Worm (Caenorhabditis elegans) whole organism, early embryonic: ENCODE results near the gene ptp-5.1.

Source experiments
- B0310.2 ChIP-seq: sonication (generic microtip); optimal IDR thresholded peaks from 2 replicates; lab custom pipeline; 2016; ENCODE audit warnings: mild to moderate bottlenecking, missing genetic modification characterization, missing compliant biosample characterization
- F13C5.2 ChIP-seq: sonication (generic microtip); optimal IDR thresholded peaks from 2 replicates; lab custom pipeline; 2017; ENCODE audit warnings: mild to moderate bottlenecking, missing genetic modification characterization, inconsistent platforms, missing compliant biosample characterization
- aly-1 ChIP-seq: sonication (generic microtip); optimal IDR thresholded peaks from 2 replicates; lab custom pipeline; 2016; ENCODE audit warnings: missing genetic modification characterization, missing compliant biosample characterization
- ama-1 ChIP-seq: fragments of 150-350 bp; optimal IDR thresholded peaks from 2 replicates; lab custom pipeline; 2014
- ceh-13 ChIP-seq: fragments of 200-800 bp; sonication (Bioruptor generic); optimal IDR thresholded peaks from 2 replicates; lab custom pipeline; 2018; ENCODE audit warnings: mild to moderate bottlenecking, missing genetic modification characterization, missing compliant biosample characterization
- ceh-36 ChIP-seq: sonication (generic microtip); optimal IDR thresholded peaks from 2 replicates; lab custom pipeline; 2016; ENCODE audit warnings: missing genetic modification characterization, inconsistent platforms, missing compliant biosample characterization
- ets-7 ChIP-seq: sonication (generic microtip); optimal IDR thresholded peaks from 2 replicates; lab custom pipeline; 2016; ENCODE audit warnings: missing genotype, missing genetic modification characterization, missing compliant biosample characterization
- flt-1 ChIP-seq: fragments of 200-800 bp; sonication (Bioruptor generic); IDR thresholded peaks from 2 replicates; pipeline ENCODE4 v1.3.6; 2022; ENCODE audit warnings: missing genetic modification characterization, missing compliant biosample characterization
- hmbx-1 ChIP-seq: sonication (generic microtip); optimal IDR thresholded peaks from 2 replicates; lab custom pipeline; 2016; ENCODE audit warnings: mild to moderate bottlenecking, missing genetic modification characterization, missing compliant biosample characterization
- hmg-4 ChIP-seq: fragments of 200-800 bp; sonication (Bioruptor generic); optimal IDR thresholded peaks from 2 replicates; lab custom pipeline; 2018; ENCODE audit warnings: mild to moderate bottlenecking, missing genetic modification characterization, missing compliant biosample characterization
- hnd-1 ChIP-seq: sonication (generic microtip); optimal IDR thresholded peaks from 2 replicates; lab custom pipeline; 2016; ENCODE audit warnings: missing genetic modification characterization, missing compliant biosample characterization
- pes-1 ChIP-seq: fragments of 200-800 bp; sonication (Bioruptor generic); IDR thresholded peaks from 2 replicates; pipeline ENCODE4 v1.3.6; 2022; ENCODE audit warnings: missing genetic modification reagents, missing genetic modification characterization, missing compliant biosample characterization
- scrt-1 ChIP-seq: fragments of 200-800 bp; sonication (Bioruptor generic); IDR thresholded peaks from 2 replicates; pipeline ENCODE4 v1.3.6; 2022; ENCODE audit warnings: missing genetic modification characterization, missing compliant biosample characterization
- sea-1 ChIP-seq: fragments of 200-800 bp; sonication (Bioruptor generic); conservative IDR thresholded peaks from 2 replicates; pipeline ENCODE4 v1.3.6; 2022; ENCODE audit warnings: missing genetic modification characterization, missing compliant biosample characterization
- tbx-11 ChIP-seq: fragments of 200-800 bp; sonication (Bioruptor generic); IDR thresholded peaks from 2 replicates; pipeline ENCODE4 v1.3.6; 2022; ENCODE audit warnings: missing genetic modification characterization, missing compliant biosample characterization
- tbx-37 ChIP-seq: fragments of 200-800 bp; sonication (Bioruptor generic); conservative IDR thresholded peaks from 2 replicates; pipeline ENCODE4 v1.3.6; 2022; ENCODE audit warnings: missing genetic modification reagents, missing genetic modification characterization, missing compliant biosample characterization
- tra-4 ChIP-seq: sonication (generic microtip); optimal IDR thresholded peaks from 2 replicates; lab custom pipeline; 2017; ENCODE audit warnings: missing genetic modification characterization, missing compliant biosample characterization

The ptp-5.1 gene

DNA sequence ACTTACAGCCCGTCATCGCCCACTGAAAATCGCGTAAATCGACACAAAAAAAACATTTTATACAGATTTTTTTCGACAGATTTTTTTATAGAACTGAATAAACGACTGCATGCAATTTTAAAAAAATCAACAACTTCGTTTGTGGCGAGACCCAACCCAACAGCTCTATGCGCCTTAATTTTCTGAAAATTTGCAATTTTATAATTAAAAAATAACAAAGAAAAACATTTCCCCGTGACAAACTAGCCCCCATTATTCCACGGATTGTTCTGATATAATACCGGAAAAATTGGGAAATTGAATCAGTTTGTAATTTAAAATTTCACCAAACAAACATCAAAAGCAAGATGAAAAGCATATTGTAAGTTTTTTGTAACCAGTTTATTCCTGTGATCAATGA, at the start of gene ptp-5.1:
Gene ptp-5.1, plus strand, starts transcription at position 301 of the 400 bp plus-strand sequence.
- no peak for TF ChIP-seq pes-1 (GFP tag; lab: Robert Waterston, UW)
- TF ChIP-seq aly-1 (tag; lab: Kevin White, UChicago), result no peak
- TF ChIP-seq ets-7 (tag; lab: Kevin White, UChicago), result no peak
- TF ChIP-seq ceh-13 (GFP tag; lab: Kevin White, UChicago), result no peak
- no peak for TF ChIP-seq scrt-1 (GFP tag; lab: Robert Waterston, UW)
- TF ChIP-seq hmbx-1, result no peak
- no peak for TF ChIP-seq ama-1
- no peak for TF ChIP-seq ceh-36
- no peak for TF ChIP-seq hnd-1
- no peak for TF ChIP-seq tbx-11
- no peak for TF ChIP-seq B0310.2
- no peak for TF ChIP-seq F13C5.2 (tag; lab: Kevin White, UChicago)
- no peak for TF ChIP-seq hmg-4 (GFP tag; lab: Kevin White, UChicago)

DNA sequence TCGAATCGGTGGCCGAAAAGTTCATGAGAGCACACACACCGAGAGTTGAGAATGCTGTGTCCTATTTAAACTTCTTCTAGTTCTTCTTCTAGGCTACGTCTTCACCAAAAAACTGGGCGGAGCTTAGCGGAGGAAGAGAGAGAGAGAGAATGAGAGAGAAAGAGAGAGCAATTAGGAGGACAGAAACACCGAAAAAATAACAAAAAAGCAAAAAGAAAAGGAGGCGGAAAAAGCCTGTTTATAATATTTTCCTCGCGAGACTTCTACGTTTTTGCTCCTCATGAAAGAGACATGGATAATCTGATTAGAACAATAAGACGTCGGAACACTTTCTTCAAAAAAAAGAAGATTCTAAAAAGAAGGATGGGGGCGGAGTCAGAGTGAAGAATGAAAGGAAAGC, 44.1 kb upstream of the ptp-5.1 start, which contains the start of gene tkr-3:
Gene tkr-3, minus strand, starts transcription at position 101 of the 400 bp plus-strand sequence.
- no peak for TF ChIP-seq hmg-4 (GFP tag; lab: Kevin White, UChicago)

DNA sequence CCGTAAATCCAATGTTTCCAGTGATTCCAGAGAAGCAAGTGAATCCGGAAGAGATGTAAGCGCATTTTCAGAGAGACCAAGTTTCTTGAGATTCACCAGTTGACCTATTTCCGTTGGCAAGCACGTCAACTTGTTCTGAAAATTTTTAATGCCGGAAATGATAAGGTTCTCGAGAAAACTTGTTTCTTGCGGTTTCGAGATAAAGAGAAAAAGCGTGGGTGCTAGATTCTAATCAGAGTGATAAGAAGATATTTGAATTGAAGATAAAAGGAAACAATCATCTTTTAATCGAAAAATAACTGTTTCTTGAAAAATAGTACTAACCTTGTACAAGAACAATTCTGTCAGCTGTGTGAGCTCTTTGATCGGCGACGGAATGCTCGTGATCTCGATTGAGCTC, 34.3 kb upstream of the ptp-5.1 start:
- TF ChIP-seq pes-1 (GFP tag; lab: Robert Waterston, UW) (no peak), ceh-13 (GFP tag; lab: Kevin White, UChicago) (no peak), ets-7 (tag; lab: Kevin White, UChicago) (no peak), tra-4 (tag; lab: Kevin White, UChicago) (no peak), flt-1 (no peak), ceh-36 (no peak), hnd-1 (no peak), hmg-4 (GFP tag; lab: Kevin White, UChicago) (no peak)

DNA sequence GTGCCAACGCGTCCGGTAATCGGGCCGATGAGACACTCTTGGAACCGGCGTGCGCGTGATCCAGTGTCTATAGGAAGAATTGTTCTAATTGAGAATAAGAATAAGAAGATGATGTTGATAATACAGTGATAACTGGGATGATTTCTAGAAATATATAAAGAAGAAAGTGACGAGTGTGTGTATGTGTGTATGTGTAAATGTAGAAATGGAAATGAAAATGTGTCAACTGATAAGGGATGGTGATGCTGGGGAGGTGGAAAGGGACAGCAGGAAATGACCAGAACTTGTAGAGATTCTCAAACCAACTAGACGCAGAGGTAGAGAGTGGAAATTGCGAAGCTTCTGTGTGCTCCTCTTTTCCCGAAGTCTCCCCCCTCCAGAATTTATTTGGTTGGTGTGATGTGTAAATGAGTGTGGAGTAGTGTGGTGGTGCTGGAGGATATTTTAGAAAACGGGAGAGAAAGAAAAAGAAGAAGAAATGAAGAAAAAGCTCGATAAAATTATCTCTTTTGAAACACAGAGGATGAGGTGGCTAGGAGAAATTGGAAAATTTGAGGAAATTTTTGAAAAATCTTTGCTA, 32.2 kb upstream of the ptp-5.1 start:
- TF ChIP-seq hmbx-1 (no peak), ceh-36 (no peak), flt-1 (no peak), sea-1 (GFP tag; lab: Robert Waterston, UW) (no peak), ama-1 (no peak), B0310.2 (no peak), F13C5.2 (tag; lab: Kevin White, UChicago) (no peak), pes-1 (GFP tag; lab: Robert Waterston, UW) (no peak), aly-1 (tag; lab: Kevin White, UChicago) (no peak), scrt-1 (GFP tag; lab: Robert Waterston, UW) (no peak), tbx-11 (no peak)

DNA sequence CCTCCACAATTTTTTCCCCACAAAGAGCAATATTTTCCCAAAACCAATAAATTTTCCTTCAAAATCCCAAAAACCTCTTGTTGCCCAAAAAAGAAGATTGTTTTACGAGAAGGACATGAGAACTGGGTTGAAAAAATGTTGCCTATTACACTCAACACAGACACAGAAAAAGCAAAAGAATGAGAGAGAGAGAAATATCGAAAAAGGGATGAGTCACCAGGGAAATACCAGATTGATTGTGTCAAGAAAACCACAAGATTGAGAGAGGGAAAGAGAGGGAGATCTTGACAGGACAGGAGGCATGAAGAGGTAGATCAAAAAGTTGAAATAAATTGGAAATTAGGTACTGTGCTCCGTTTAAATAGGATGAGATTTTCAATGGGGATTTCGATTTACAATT, 31.3 kb upstream of the ptp-5.1 start:
- TF ChIP-seq ceh-36, result no peak
- TF ChIP-seq sea-1 (GFP tag; lab: Robert Waterston, UW), result no peak
- TF ChIP-seq hnd-1, result no peak
- TF ChIP-seq ceh-13 (GFP tag; lab: Kevin White, UChicago), result no peak
- TF ChIP-seq scrt-1 (GFP tag; lab: Robert Waterston, UW), result no peak
- no peak for TF ChIP-seq ets-7 (tag; lab: Kevin White, UChicago)
- TF ChIP-seq flt-1, result no peak
- no peak for TF ChIP-seq hmbx-1
- no peak for TF ChIP-seq tra-4 (tag; lab: Kevin White, UChicago)
- no peak for TF ChIP-seq B0310.2
- TF ChIP-seq tbx-11, result no peak
- TF ChIP-seq tbx-37 (GFP tag; lab: Robert Waterston, UW), result no peak
- TF ChIP-seq pes-1 (GFP tag; lab: Robert Waterston, UW), result no peak
- TF ChIP-seq F13C5.2 (tag; lab: Kevin White, UChicago), result no peak
- TF ChIP-seq ama-1, result no peak
- no peak for TF ChIP-seq aly-1 (tag; lab: Kevin White, UChicago)
- TF ChIP-seq hmg-4 (GFP tag; lab: Kevin White, UChicago), result no peak

DNA sequence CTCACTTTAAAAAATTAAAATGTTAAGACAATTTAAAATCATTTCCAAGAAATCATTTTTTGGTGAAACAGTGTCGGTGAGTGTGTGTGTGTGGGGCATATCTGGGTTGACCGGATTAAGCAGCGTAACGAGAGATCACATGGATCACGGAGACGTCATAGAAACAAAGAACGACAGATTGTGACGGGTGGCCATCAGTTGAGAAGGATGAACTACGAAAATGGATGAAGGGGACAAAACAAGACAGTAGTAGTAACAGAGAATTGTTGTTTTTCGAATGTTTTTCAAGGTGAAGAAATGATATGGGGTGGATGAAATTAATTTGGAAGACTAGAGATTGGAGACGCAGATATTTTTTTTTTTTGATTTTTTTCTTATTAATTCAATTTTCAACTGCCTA, 29.6 kb upstream of the ptp-5.1 start:
- no peak for TF ChIP-seq aly-1 (tag; lab: Kevin White, UChicago)
- peak; percentile 25 for TF ChIP-seq ceh-36

DNA sequence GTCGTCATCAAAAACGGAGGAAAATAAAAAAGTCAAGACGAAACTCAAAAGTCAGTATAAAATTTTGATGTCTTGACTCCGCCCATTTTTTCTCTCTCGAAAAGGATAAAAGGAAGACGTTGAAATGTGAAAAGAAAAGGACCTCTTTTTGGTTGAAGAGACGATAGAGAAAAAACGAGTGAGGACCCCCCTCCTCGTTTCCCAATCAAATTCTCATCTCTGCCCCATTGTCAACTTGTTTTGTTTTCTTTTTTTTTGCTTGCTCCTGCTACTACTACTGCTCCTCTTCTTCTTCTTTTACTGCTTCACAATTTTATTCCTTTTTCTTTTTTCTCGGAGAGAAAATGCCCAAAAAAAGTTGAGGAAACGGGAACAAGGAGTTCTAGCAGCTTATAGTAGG, 28.3 kb upstream of the ptp-5.1 start:
- TF ChIP-seq flt-1 (no peak), hnd-1 (no peak), sea-1 (GFP tag; lab: Robert Waterston, UW) (no peak), hmbx-1 (no peak), tra-4 (tag; lab: Kevin White, UChicago) (no peak), scrt-1 (GFP tag; lab: Robert Waterston, UW) (no peak), ama-1 (no peak), F13C5.2 (tag; lab: Kevin White, UChicago) (no peak), ets-7 (tag; lab: Kevin White, UChicago) (no peak), B0310.2 (no peak), tbx-11 (no peak), pes-1 (GFP tag; lab: Robert Waterston, UW) (no peak), aly-1 (tag; lab: Kevin White, UChicago) (no peak)

DNA sequence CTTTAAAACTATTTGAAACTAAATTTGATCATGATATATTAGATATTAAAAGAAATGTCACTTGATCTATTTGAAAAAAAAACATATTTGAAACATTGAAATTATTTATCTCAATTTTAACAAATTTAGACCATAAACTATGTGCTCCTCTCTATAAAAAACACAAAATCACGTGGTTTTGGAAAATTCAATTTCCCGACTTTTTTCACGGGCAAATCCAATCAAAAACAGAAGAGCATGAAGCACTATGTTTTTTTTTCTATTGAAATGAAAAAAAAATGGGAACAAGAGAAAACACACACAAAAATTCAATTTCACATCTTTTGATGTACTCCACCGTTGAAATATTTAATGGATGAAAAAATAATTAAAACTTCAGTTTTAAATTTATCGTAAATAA, 26.9 kb upstream of the ptp-5.1 start:
- no peak for TF ChIP-seq hmg-4 (GFP tag; lab: Kevin White, UChicago)
- no peak for TF ChIP-seq ets-7 (tag; lab: Kevin White, UChicago)
- no peak for TF ChIP-seq tbx-11
- TF ChIP-seq hmbx-1, result no peak
- TF ChIP-seq ceh-36, result no peak
- no peak for TF ChIP-seq pes-1 (GFP tag; lab: Robert Waterston, UW)
- no peak for TF ChIP-seq flt-1
- TF ChIP-seq F13C5.2 (tag; lab: Kevin White, UChicago), result no peak
- no peak for TF ChIP-seq aly-1 (tag; lab: Kevin White, UChicago)
- TF ChIP-seq B0310.2, result no peak
- no peak for TF ChIP-seq tbx-37 (GFP tag; lab: Robert Waterston, UW)
